Fruit fly (Drosophila melanogaster) whole organism, wandering third instar larva: ENCODE data around the gene CG1024.

Experiments used
- Abd-B ChIP-seq: fragments of >200 bp; optimal IDR thresholded peaks from 2 replicates; lab custom pipeline; 2017; ENCODE audit warnings: missing biosample characterization, missing genetic modification characterization
- HLH106 ChIP-seq: fragments of 200-800 bp; optimal IDR thresholded peaks from 3 replicates; lab custom pipeline; 2019; ENCODE audit warnings: missing biosample characterization, mild to moderate bottlenecking, missing genetic modification characterization, moderate library complexity
- OdsH ChIP-seq: fragments of 200-800 bp; sonication (Bioruptor generic); optimal IDR thresholded peaks from 2 replicates; lab custom pipeline; 2016; ENCODE audit warnings: missing biosample characterization, mild to moderate bottlenecking, missing genetic modification characterization
- br ChIP-seq: fragments of 200-800 bp; sonication (Bioruptor generic); optimal IDR thresholded peaks from 2 replicates; lab custom pipeline; 2016; ENCODE audit warnings: missing biosample characterization, missing genetic modification characterization
- dsf ChIP-seq: sonication (Bioruptor generic); optimal IDR thresholded peaks from 2 replicates; lab custom pipeline; 2016; ENCODE audit warnings: missing biosample characterization, missing genetic modification characterization, borderline replicate concordance
- fru ChIP-seq: fragments of 200-800 bp; sonication (Bioruptor generic); optimal IDR thresholded peaks from 3 replicates; lab custom pipeline; 2016; ENCODE audit warnings: missing biosample characterization, mild to moderate bottlenecking, missing genetic modification characterization
- lola ChIP-seq: fragments of >200 bp; optimal IDR thresholded peaks from 2 replicates; lab custom pipeline; 2017; ENCODE audit warnings: missing biosample characterization, missing genetic modification characterization
- psq ChIP-seq: fragments of 200-800 bp; sonication (Bioruptor generic); optimal IDR thresholded peaks from 3 replicates; lab custom pipeline; 2017; ENCODE audit warnings: missing biosample characterization, mild to moderate bottlenecking, missing genetic modification characterization, moderate library complexity
- rgr ChIP-seq: fragments of 200-800 bp; sonication (Bioruptor generic); optimal IDR thresholded peaks from 3 replicates; lab custom pipeline; 2016; ENCODE audit warnings: missing biosample characterization, mild to moderate bottlenecking, missing genetic modification characterization
- sv ChIP-seq: fragments of 200-800 bp; sonication (Bioruptor generic); optimal IDR thresholded peaks from 3 replicates; lab custom pipeline; 2016; ENCODE audit warnings: missing biosample characterization, missing genetic modification characterization
- tai ChIP-seq: sonication (Bioruptor generic); optimal IDR thresholded peaks from 2 replicates; lab custom pipeline; 2016; ENCODE audit warnings: missing biosample characterization, missing genetic modification characterization

dm6 chr3R:6405239-6405638, 25.1 kb upstream of the CG1024 start:
- TF ChIP-seq psq (GFP tag; lab: Kevin White, UChicago) (no peak), Abd-B (GFP tag; lab: Kevin White, UChicago) (no peak), lola (no peak), OdsH (GFP tag; lab: Kevin White, UChicago) (no peak), br (GFP tag; lab: Kevin White, UChicago) (no peak), fru (GFP tag; lab: Kevin White, UChicago) (no peak), tai (GFP tag; lab: Kevin White, UChicago) (no peak), rgr (GFP tag; lab: Kevin White, UChicago) (no peak), HLH106 (tag; lab: Kevin White, UChicago) (no peak), sv (GFP tag; lab: Kevin White, UChicago) (no peak), dsf (GFP tag; lab: Kevin White, UChicago) (no peak)
